Fruit fly (Drosophila melanogaster) whole organism, pupa: ENCODE results near the gene Prx1.

Experiments used
- CG10348 ChIP-seq: fragments of 200-800 bp; sonication (Bioruptor generic); IDR thresholded peaks from 2 replicates; pipeline ENCODE4 v1.3.6; 2022; ENCODE audit warnings: missing biosample characterization, missing genetic modification characterization
- CG4496 ChIP-seq: fragments of 200-800 bp; sonication (Bioruptor generic); IDR thresholded peaks from 3 replicates; pipeline ENCODE4 v1.3.6; 2022; ENCODE audit warnings: missing biosample characterization, missing genetic modification characterization
- D1 ChIP-seq: fragments of 200-800 bp; sonication (Bioruptor generic); optimal IDR thresholded peaks from 2 replicates; lab custom pipeline; 2018; ENCODE audit warnings: missing biosample characterization, mild to moderate bottlenecking, missing genetic modification characterization, moderate library complexity
- Pif1A ChIP-seq: fragments of 200-800 bp; sonication (Bioruptor generic); optimal IDR thresholded peaks from 3 replicates; lab custom pipeline; 2016; ENCODE audit warnings: missing biosample characterization, missing genetic modification characterization
- Snoo ChIP-seq: fragments of 200-800 bp; sonication (Bioruptor generic); optimal IDR thresholded peaks from 3 replicates; lab custom pipeline; 2017; ENCODE audit warnings: missing biosample characterization, mild to moderate bottlenecking, missing genetic modification characterization, inconsistent platforms
- rn ChIP-seq: fragments of 200-800 bp; sonication (Bioruptor generic); IDR thresholded peaks from 2 replicates; pipeline ENCODE4 v1.3.6; 2022; ENCODE audit warnings: missing biosample characterization, missing genetic modification characterization

DNA sequence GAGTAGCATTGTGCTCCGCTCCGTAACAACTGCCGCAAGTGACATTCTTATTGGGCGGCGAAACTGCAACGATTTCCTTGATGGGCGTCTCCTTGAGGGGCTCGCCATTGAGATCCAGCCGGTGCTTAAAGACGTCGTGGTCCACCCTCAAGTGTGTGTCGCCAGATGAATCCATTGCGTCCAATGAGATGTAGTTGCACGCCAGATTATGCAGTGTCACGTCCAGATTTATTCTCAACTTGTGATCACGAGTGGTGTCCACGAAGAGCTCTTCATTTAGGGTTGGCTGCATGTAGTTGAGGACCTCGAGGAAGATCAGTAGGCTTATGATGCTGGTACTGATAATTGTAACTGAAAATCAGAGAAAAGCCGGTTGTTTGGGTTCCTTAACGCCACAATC lies 44.7 kb upstream of the Prx1 start:
- TF ChIP-seq Pif1A (GFP tag; lab: Kevin White, UChicago): no peak
- no peak for TF ChIP-seq CG4496 (GFP tag; lab: Robert Waterston, UW)
- no peak for TF ChIP-seq CG10348 (GFP tag; lab: Robert Waterston, UW)
- TF ChIP-seq rn (GFP tag; lab: Robert Waterston, UW): no peak
- no peak for TF ChIP-seq D1 (tag; lab: Kevin White, UChicago)
- TF ChIP-seq Snoo (tag; lab: Kevin White, UChicago): no peak
